Worm (Caenorhabditis elegans): Measurements from ENCODE around the gene F26D2.3.

- TF ChIP-seq med-1 (GFP tag; optimal IDR thresholded peaks at IDR 0.05; ENCODE audit: insufficient read depth), result no peak
- no peak for TF ChIP-seq ztf-29 (GFP tag; IDR thresholded peaks at IDR 0.05)
- TF ChIP-seq flt-1 (GFP tag; IDR thresholded peaks at IDR 0.05), result no peak
- no peak for TF ChIP-seq ztf-23 (GFP tag; IDR thresholded peaks at IDR 0.05)
- TF ChIP-seq tab-1 (GFP tag; IDR thresholded peaks at IDR 0.05), result no peak
- no peak for TF ChIP-seq cog-1 (tag; optimal IDR thresholded peaks at IDR 0.05)
- no peak for TF ChIP-seq klf-2 (GFP tag; conservative IDR thresholded peaks at IDR 0.05)
- no peak for TF ChIP-seq ref-1 (GFP tag; conservative IDR thresholded peaks at IDR 0.05)
- TF ChIP-seq T22C8.4 (GFP tag; IDR thresholded peaks at IDR 0.05), result no peak
Measured at ce11 chrV:16399388-16399787, 8.4 kb upstream of the F26D2.3 start, which contains the start of gene sre-36.

Data from whole organism, midembryonic.